Worm (Caenorhabditis elegans) whole organism, L3 larva: ENCODE results near the gene Y43F8B.10.

Experiments
- aly-2 ChIP-seq: fragments of 150-350 bp; optimal IDR thresholded peaks from 2 replicates; lab custom pipeline; 2014; ENCODE audit warnings: missing biosample characterization, missing genetic modification characterization
- ama-1 ChIP-seq: fragments of 150-350 bp; optimal IDR thresholded peaks from 2 replicates; lab custom pipeline; 2018
- ceh-82 ChIP-seq: fragments of 150-350 bp; optimal IDR thresholded peaks from 2 replicates; lab custom pipeline; 2014; ENCODE audit warnings: missing biosample characterization, missing genetic modification characterization
- ceh-9 ChIP-seq: sonication (generic microtip); optimal IDR thresholded peaks from 2 replicates; lab custom pipeline; 2018; ENCODE audit warnings: missing biosample characterization, missing genetic modification characterization
- daf-12 ChIP-seq: fragments of 150-350 bp; optimal IDR thresholded peaks from 2 replicates; lab custom pipeline; 2014; ENCODE audit warnings: missing biosample characterization, missing genetic modification reagents, missing genetic modification characterization
- elt-1 ChIP-seq: fragments of 150-350 bp; optimal IDR thresholded peaks from 2 replicates; lab custom pipeline; 2014; ENCODE audit warnings: missing biosample characterization, missing genetic modification characterization
- elt-2 ChIP-seq: sonication (generic microtip); optimal IDR thresholded peaks from 2 replicates; lab custom pipeline; 2016; ENCODE audit warnings: missing genetic modification reagents, mild to moderate bottlenecking, missing genetic modification characterization, missing compliant biosample characterization
- fkh-2 ChIP-seq: fragments of 150-350 bp; optimal IDR thresholded peaks from 2 replicates; lab custom pipeline; 2014; ENCODE audit warnings: missing biosample characterization, missing genetic modification reagents, missing genetic modification characterization
- fos-1 ChIP-seq: fragments of 150-350 bp; optimal IDR thresholded peaks from 2 replicates; lab custom pipeline; 2014; ENCODE audit warnings: missing biosample characterization, missing genetic modification characterization
- hmg-11 ChIP-seq: sonication (generic microtip); optimal IDR thresholded peaks from 2 replicates; lab custom pipeline; 2016; ENCODE audit warnings: missing genetic modification characterization, missing compliant biosample characterization
- lin-15B ChIP-seq: fragments of 150-350 bp; optimal IDR thresholded peaks from 2 replicates; lab custom pipeline; 2014; ENCODE audit warnings: missing biosample characterization, missing genetic modification characterization
- mdl-1 ChIP-seq: fragments of 150-350 bp; optimal IDR thresholded peaks from 2 replicates; lab custom pipeline; 2014; ENCODE audit warnings: missing biosample characterization, missing genetic modification characterization
- nfya-1 ChIP-seq: sonication (generic microtip); optimal IDR thresholded peaks from 2 replicates; lab custom pipeline; 2017; ENCODE audit warnings: missing genetic modification characterization, mild to moderate bottlenecking, missing compliant biosample characterization, antibody characterized with exemption, moderate library complexity; ENCODE audit not compliant: insufficient read depth
- nhr-11 ChIP-seq: fragments of 150-350 bp; optimal IDR thresholded peaks from 2 replicates; lab custom pipeline; 2014; ENCODE audit warnings: missing biosample characterization, missing genetic modification characterization
- nhr-12 ChIP-seq: fragments of 150-350 bp; optimal IDR thresholded peaks from 2 replicates; lab custom pipeline; 2014; ENCODE audit warnings: missing biosample characterization, missing genetic modification characterization
- nhr-237 ChIP-seq: fragments of 150-350 bp; optimal IDR thresholded peaks from 2 replicates; lab custom pipeline; 2014; ENCODE audit warnings: missing biosample characterization, missing genetic modification characterization
- nhr-28 ChIP-seq: fragments of 150-350 bp; optimal IDR thresholded peaks from 2 replicates; lab custom pipeline; 2014; ENCODE audit warnings: missing biosample characterization, missing genetic modification characterization
- nhr-77 ChIP-seq: fragments of 150-350 bp; optimal IDR thresholded peaks from 2 replicates; lab custom pipeline; 2014; ENCODE audit warnings: missing biosample characterization, missing genetic modification characterization
- pha-4 ChIP-seq: fragments of 150-350 bp; optimal IDR thresholded peaks from 2 replicates; lab custom pipeline; 2014; ENCODE audit warnings: missing biosample characterization, missing genetic modification reagents, missing genetic modification characterization
- pqm-1 ChIP-seq: fragments of 150-350 bp; optimal IDR thresholded peaks from 2 replicates; lab custom pipeline; 2017; ENCODE audit warnings: missing biosample characterization, missing genetic modification characterization, inconsistent platforms
- sea-2 ChIP-seq: fragments of 150-350 bp; sonication (generic microtip); optimal IDR thresholded peaks from 4 replicates; lab custom pipeline; 2014; ENCODE audit warnings: missing biosample characterization, missing genetic modification reagents, missing genetic modification characterization
- snpc-4 ChIP-seq: fragments of 150-350 bp; optimal IDR thresholded peaks from 2 replicates; lab custom pipeline; 2014; ENCODE audit warnings: missing biosample characterization, missing genetic modification characterization
- tbx-2 ChIP-seq: sonication (generic microtip); optimal IDR thresholded peaks from 2 replicates; lab custom pipeline; 2016; ENCODE audit warnings: mild to moderate bottlenecking, missing genetic modification characterization, missing compliant biosample characterization
- zag-1 ChIP-seq: fragments of 150-350 bp; optimal IDR thresholded peaks from 2 replicates; lab custom pipeline; 2014; ENCODE audit warnings: missing biosample characterization, missing genetic modification characterization
- ztf-4 ChIP-seq: fragments of 150-350 bp; optimal IDR thresholded peaks from 2 replicates; lab custom pipeline; 2014; ENCODE audit warnings: missing biosample characterization, missing genetic modification characterization

The Y43F8B.10 gene

DNA sequence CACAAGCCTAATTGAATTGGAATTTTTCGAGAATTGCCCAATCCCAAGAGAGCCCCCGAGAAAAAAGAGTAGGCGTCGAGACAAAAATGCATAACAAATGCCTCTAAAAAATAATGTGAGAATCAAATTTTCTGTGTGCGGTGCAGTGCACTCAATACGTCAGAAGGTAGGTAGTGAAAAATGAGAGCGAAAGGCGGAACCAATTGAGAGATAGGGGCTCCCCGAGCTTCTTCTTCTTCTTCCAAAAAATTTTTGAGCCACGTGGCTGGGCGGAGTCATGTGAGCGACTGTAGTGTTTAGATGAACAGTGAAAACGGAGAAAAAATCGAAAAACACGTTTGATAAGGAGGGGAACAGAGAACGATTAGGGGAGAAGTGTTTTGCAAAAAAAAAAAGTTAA lies 50.3 kb downstream of the Y43F8B.10 start:
- TF ChIP-seq fos-1 (tag; lab: Kevin White, UChicago) (no peak), nhr-77 (tag; lab: Kevin White, UChicago) (no peak), ceh-9 (no peak), nhr-12 (tag; lab: Kevin White, UChicago) (no peak), fkh-2 (tag; lab: Kevin White, UChicago) (no peak), daf-12 (no peak), snpc-4 (tag; lab: Kevin White, UChicago) (no peak), nhr-28 (tag; lab: Kevin White, UChicago) (no peak), elt-1 (tag; lab: Kevin White, UChicago) (no peak), ama-1 (no peak), nfya-1 (peak; percentile 28), hmg-11 (tag; lab: Kevin White, UChicago) (no peak), sea-2 (GFP tag; lab: Kevin White, UChicago) (no peak), aly-2 (tag; lab: Kevin White, UChicago) (no peak), mdl-1 (tag; lab: Kevin White, UChicago) (peak; percentile 47), elt-2 (tag; lab: Kevin White, UChicago) (peak; percentile 76), ztf-4 (tag; lab: Kevin White, UChicago) (no peak), pha-4 (peak; percentile 38), nhr-11 (tag; lab: Kevin White, UChicago) (no peak), lin-15B (tag; lab: Kevin White, UChicago) (no peak), nhr-237 (tag; lab: Kevin White, UChicago) (no peak), pqm-1 (tag; lab: Kevin White, UChicago) (peak; percentile 66), zag-1 (tag; lab: Kevin White, UChicago) (no peak)

- TF ChIP-seq elt-2 (tag; lab: Kevin White, UChicago) (peak; percentile 13), ceh-82 (tag; lab: Kevin White, UChicago) (no peak), tbx-2 (no peak)
- TF ChIP-seq, all 47 proteins: peak for 1
Observed at ce11 chrV:19526197-19526596, 51.9 kb downstream of the Y43F8B.10 start.
